Fruit fly (Drosophila melanogaster): ENCODE data around the gene CBP.

The CBP gene

dm6 chrX:7377840-7378239 is 40.7 kb downstream of the CBP start, which contains the start of gene CheA7a:
CheA7a (plus strand) TSS chrX:7378140.
- TF ChIP-seq Snoo (tag; optimal IDR thresholded peaks at IDR 0.05) (no peak), Ets98B (GFP tag; IDR thresholded peaks at IDR 0.05) (no peak), CG8159 (tag; optimal IDR thresholded peaks at IDR 0.05) (no peak), CG32121 (GFP tag; IDR thresholded peaks at IDR 0.05) (no peak), Pif1B (GFP tag; optimal IDR thresholded peaks at IDR 0.05) (no peak), CG13204 (GFP tag; optimal IDR thresholded peaks at IDR 0.05) (no peak), fd96Ca (GFP tag; IDR thresholded peaks at IDR 0.05) (no peak), CG34367 (tag; optimal IDR thresholded peaks at IDR 0.05) (no peak), EcR (GFP tag; optimal IDR thresholded peaks at IDR 0.05) (no peak), CG14655 (GFP tag; optimal IDR thresholded peaks at IDR 0.05) (no peak), Pif1A (GFP tag; optimal IDR thresholded peaks at IDR 0.05) (no peak), CG12605 (GFP tag; IDR thresholded peaks at IDR 0.05) (no peak), D1 (tag; optimal IDR thresholded peaks at IDR 0.05) (no peak), CG8301 (tag; optimal IDR thresholded peaks at IDR 0.05) (no peak)

- TF ChIP-seq CG8159 (tag; optimal IDR thresholded peaks at IDR 0.05) (peak; percentile 52), CG15710 (tag; optimal IDR thresholded peaks at IDR 0.05) (peak; percentile 43), CG10348 (GFP tag; IDR thresholded peaks at IDR 0.05) (no peak), D1 (tag; optimal IDR thresholded peaks at IDR 0.05) (no peak), CG12605 (GFP tag; IDR thresholded peaks at IDR 0.05) (no peak), CG14655 (GFP tag; optimal IDR thresholded peaks at IDR 0.05) (peak; percentile 37), fd96Ca (GFP tag; IDR thresholded peaks at IDR 0.05) (peak; percentile 45; the same call in 1 of the 3 replicates), CG9948 (tag; optimal IDR thresholded peaks at IDR 0.05) (peak; percentile 35), EcR (GFP tag; optimal IDR thresholded peaks at IDR 0.05) (no peak), CG4496 (GFP tag; IDR thresholded peaks at IDR 0.05) (no peak), CG13204 (GFP tag; optimal IDR thresholded peaks at IDR 0.05) (no peak), rn (GFP tag; IDR thresholded peaks at IDR 0.05) (no peak), Ets98B (GFP tag; IDR thresholded peaks at IDR 0.05) (no peak), CG34367 (tag; optimal IDR thresholded peaks at IDR 0.05) (peak; percentile 8), Pif1A (GFP tag; optimal IDR thresholded peaks at IDR 0.05) (peak; percentile 37), Snoo (tag; optimal IDR thresholded peaks at IDR 0.05) (no peak), CG8301 (tag; optimal IDR thresholded peaks at IDR 0.05) (peak; percentile 21), gl (tag; optimal IDR thresholded peaks at IDR 0.05) (no peak), CG32121 (GFP tag; IDR thresholded peaks at IDR 0.05) (no peak), CG17806 (tag; optimal IDR thresholded peaks at IDR 0.05) (no peak)
Measured at dm6 chrX:7379569-7379968, 42.4 kb downstream of the CBP start.

- TF ChIP-seq CG10348 (GFP tag; IDR thresholded peaks at IDR 0.05) (no peak), EcR (GFP tag; optimal IDR thresholded peaks at IDR 0.05) (no peak), CG9948 (tag; optimal IDR thresholded peaks at IDR 0.05) (no peak), Pif1A (GFP tag; optimal IDR thresholded peaks at IDR 0.05) (no peak), Snoo (tag; optimal IDR thresholded peaks at IDR 0.05) (no peak), Pif1B (GFP tag; optimal IDR thresholded peaks at IDR 0.05) (no peak), CG13204 (GFP tag; optimal IDR thresholded peaks at IDR 0.05) (no peak), fd96Ca (GFP tag; IDR thresholded peaks at IDR 0.05) (no peak), CG32121 (GFP tag; IDR thresholded peaks at IDR 0.05) (no peak), CG17806 (tag; optimal IDR thresholded peaks at IDR 0.05) (no peak), CG4496 (GFP tag; IDR thresholded peaks at IDR 0.05) (no peak), CG15710 (tag; optimal IDR thresholded peaks at IDR 0.05) (no peak), CG8159 (tag; optimal IDR thresholded peaks at IDR 0.05) (no peak), gl (tag; optimal IDR thresholded peaks at IDR 0.05) (no peak), CG12605 (GFP tag; IDR thresholded peaks at IDR 0.05) (no peak), CG14655 (GFP tag; optimal IDR thresholded peaks at IDR 0.05) (no peak)
Measured at dm6 chrX:7382890-7383289, 45.7 kb downstream of the CBP start, which contains the start of gene CG42781. CG42781 (minus strand) TSS chrX:7382990.
